Fruit fly (Drosophila melanogaster): ENCODE data around the gene CG15219.

The CG15219 gene

dm6 chr2L:22120871-22121388, 15.6 kb upstream of the CG15219 start, which contains the start of gene CG3651 (continued):
- TF ChIP-seq CG6854 (GFP tag; optimal IDR thresholded peaks at IDR 0.05) (no peak), CG15073 (GFP tag; optimal IDR thresholded peaks at IDR 0.05) (no peak), CG13424 (tag; optimal IDR thresholded peaks at IDR 0.05) (no peak), CG6813 (GFP tag; optimal IDR thresholded peaks at IDR 0.05) (no peak), Lhr (GFP tag; optimal IDR thresholded peaks at IDR 0.05) (peak; percentile 57), CTCF (GFP tag; optimal IDR thresholded peaks at IDR 0.05) (no peak), luna (GFP tag; optimal IDR thresholded peaks at IDR 0.05) (no peak), CG8089 (GFP tag; optimal IDR thresholded peaks at IDR 0.05) (no peak), chn (GFP tag; optimal IDR thresholded peaks at IDR 0.05) (no peak), CG15269 (tag; optimal IDR thresholded peaks at IDR 0.05) (no peak), CG9215 (GFP tag; IDR thresholded peaks at IDR 0.05) (no peak), Atf3 (GFP tag; optimal IDR thresholded peaks at IDR 0.05) (no peak), gsb (GFP tag; IDR thresholded peaks at IDR 0.05) (no peak), Tbp (GFP tag; optimal IDR thresholded peaks at IDR 0.05) (no peak), CG18262 (tag; optimal IDR thresholded peaks at IDR 0.05) (no peak), caup (GFP tag; optimal IDR thresholded peaks at IDR 0.05; ENCODE audit: severe bottlenecking) (no peak), Spps (tag; optimal IDR thresholded peaks at IDR 0.05) (no peak), Dll (GFP tag; IDR thresholded peaks at IDR 0.05; ENCODE audit: partially characterized antibody) (peak; percentile 77), nom (GFP tag; optimal IDR thresholded peaks at IDR 0.05) (no peak), repo (GFP tag; optimal IDR thresholded peaks at IDR 0.05) (peak; percentile 6), CG6254 (GFP tag; optimal IDR thresholded peaks at IDR 0.05) (no peak), bigmax (GFP tag; optimal IDR thresholded peaks at IDR 0.05) (no peak), CG1603 (tag; optimal IDR thresholded peaks at IDR 0.05) (peak; percentile 80), CG1233 (GFP tag; optimal IDR thresholded peaks at IDR 0.05) (no peak), maf-S (GFP tag; optimal IDR thresholded peaks at IDR 0.05) (no peak), CG12769 (tag; optimal IDR thresholded peaks at IDR 0.05) (no peak), corto (GFP tag; optimal IDR thresholded peaks at IDR 0.05) (no peak), CG7839 (tag; optimal IDR thresholded peaks at IDR 0.05) (no peak), Nf-YB (GFP tag; optimal IDR thresholded peaks at IDR 0.05) (no peak), emc (GFP tag; optimal IDR thresholded peaks at IDR 0.05) (no peak), CG10366 (GFP tag; IDR thresholded peaks at IDR 0.05) (no peak), aop (GFP tag; IDR thresholded peaks at IDR 0.05) (no peak), ftz-f1 (GFP tag; optimal IDR thresholded peaks at IDR 0.05) (no peak), pum (GFP tag; optimal IDR thresholded peaks at IDR 0.05) (no peak), Lim3 (GFP tag; IDR thresholded peaks at IDR 0.05) (no peak), CG30020 (tag; optimal IDR thresholded peaks at IDR 0.05) (peak; percentile 79), Sox102F (GFP tag; optimal IDR thresholded peaks at IDR 0.05) (no peak), CG5180 (GFP tag; optimal IDR thresholded peaks at IDR 0.05) (no peak), chinmo (GFP tag; IDR thresholded peaks at IDR 0.05; ENCODE audit: partially characterized antibody) (no peak), salm (tag; optimal IDR thresholded peaks at IDR 0.05) (no peak), wek (GFP tag; optimal IDR thresholded peaks at IDR 0.05) (peak; percentile 92), kay (GFP tag; optimal IDR thresholded peaks at IDR 0.05) (no peak), NfI (GFP tag; optimal IDR thresholded peaks at IDR 0.05) (no peak), CG2889 (GFP tag; IDR thresholded peaks at IDR 0.05) (no peak), jumu (GFP tag; optimal IDR thresholded peaks at IDR 0.05) (peak; percentile 28), h (optimal IDR thresholded peaks at IDR 0.05) (no peak), Pdp1 (GFP tag; optimal IDR thresholded peaks at IDR 0.05) (no peak), HmgZ (tag; optimal IDR thresholded peaks at IDR 0.05) (no peak), CG15011 (GFP tag; optimal IDR thresholded peaks at IDR 0.05) (no peak), Ssrp (tag; optimal IDR thresholded peaks at IDR 0.05) (no peak), CG4820 (GFP tag; optimal IDR thresholded peaks at IDR 0.05) (no peak)
